Worm (Caenorhabditis elegans) whole organism, mixed stage, embryonic: Measurements from ENCODE around the gene T03F6.3.

Source experiments
- bed-3 ChIP-seq: fragments of 200-800 bp; sonication (Bioruptor generic); optimal IDR thresholded peaks from 3 replicates; lab custom pipeline; 2018; ENCODE audit warnings: mild to moderate bottlenecking, missing genetic modification characterization, moderate library complexity, missing compliant biosample characterization
- ces-1 ChIP-seq: fragments of 150-350 bp; optimal IDR thresholded peaks from 2 replicates; lab custom pipeline; 2014; ENCODE audit warnings: missing biosample characterization, missing genetic modification reagents, missing genetic modification characterization

ce11 chrIII:13385850-13386249 is 3.3 kb upstream of the T03F6.3 start, which contains the start of gene T03F6.4:
- TF ChIP-seq ces-1 (GFP tag; lab: Kevin White, UChicago) (no peak), bed-3 (GFP tag; lab: Kevin White, UChicago) (no peak)
